Worm (Caenorhabditis elegans) whole organism, L1 larva: ENCODE data around the gene spp-13.
A peak's percentile ranks its signal among the peaks of the same experiment; 100 is the strongest.

Experiments
- C16A3.4 ChIP-seq: fragments of 150-350 bp; optimal IDR thresholded peaks from 2 replicates; lab custom pipeline; 2014; ENCODE audit warnings: missing biosample characterization, missing genetic modification characterization
- C34B4.2 ChIP-seq: sonication (generic microtip); optimal IDR thresholded peaks from 2 replicates; lab custom pipeline; 2017; ENCODE audit warnings: mild to moderate bottlenecking, missing genetic modification characterization, missing compliant biosample characterization
- F16B12.6 ChIP-seq: fragments of 150-350 bp; optimal IDR thresholded peaks from 2 replicates; lab custom pipeline; 2014; ENCODE audit warnings: missing biosample characterization, missing genetic modification characterization
- Y116A8C.19 ChIP-seq: sonication (generic microtip); optimal IDR thresholded peaks from 2 replicates; lab custom pipeline; 2016; ENCODE audit warnings: missing compliant biosample characterization, missing genetic modification characterization, borderline replicate concordance
- aha-1 ChIP-seq: fragments of 150-350 bp; optimal IDR thresholded peaks from 2 replicates; lab custom pipeline; 2014; ENCODE audit warnings: missing biosample characterization, missing genetic modification characterization
- ceh-63 ChIP-seq: fragments of 200-800 bp; sonication (Bioruptor generic); optimal IDR thresholded peaks from 2 replicates; lab custom pipeline; 2018; ENCODE audit warnings: mild to moderate bottlenecking, missing genetic modification characterization, missing compliant biosample characterization
- ceh-8 ChIP-seq: fragments of 200-800 bp; sonication (Bioruptor generic); optimal IDR thresholded peaks from 2 replicates; lab custom pipeline; 2018; ENCODE audit warnings: mild to moderate bottlenecking, missing genetic modification characterization, moderate library complexity, missing compliant biosample characterization
- ceh-88 ChIP-seq: fragments of 200-800 bp; sonication (Bioruptor generic); IDR thresholded peaks from 2 replicates; pipeline ENCODE4 v1.3.6; 2022; ENCODE audit warnings: missing genetic modification characterization, missing compliant biosample characterization
- ces-1 ChIP-seq: fragments of 150-350 bp; optimal IDR thresholded peaks from 2 replicates; lab custom pipeline; 2014; ENCODE audit warnings: missing biosample characterization, missing genetic modification reagents, missing genetic modification characterization
- dsc-1 ChIP-seq: sonication (generic microtip); optimal IDR thresholded peaks from 2 replicates; lab custom pipeline; 2016; ENCODE audit warnings: mild to moderate bottlenecking, missing genetic modification characterization, missing compliant biosample characterization
- efl-1 ChIP-seq, 4 experiments: fragments of 150-350 bp; optimal IDR thresholded peaks in 3 of 4; peaks in 1 of 4; 1 replicate in 1 of 4; 2 replicates in 3 of 4; lab custom pipeline; 2014; ENCODE audit warnings: missing biosample characterization in 2 of 4, missing genetic modification characterization in 2 of 4, missing genetic modification reagents in 2 of 4
- efl-3 ChIP-seq: fragments of 200-800 bp; sonication (Bioruptor generic); optimal IDR thresholded peaks from 2 replicates; lab custom pipeline; 2018; ENCODE audit warnings: mild to moderate bottlenecking, missing genetic modification characterization, missing compliant biosample characterization
- ets-5 ChIP-seq: fragments of 200-800 bp; sonication (Bioruptor generic); IDR thresholded peaks from 2 replicates; pipeline ENCODE4 v1.3.6; 2022; ENCODE audit warnings: missing genetic modification characterization, missing compliant biosample characterization
- fkh-4 ChIP-seq: sonication (generic microtip); optimal IDR thresholded peaks from 2 replicates; lab custom pipeline; 2016; ENCODE audit warnings: missing compliant biosample characterization, missing genetic modification characterization, borderline replicate concordance
- fkh-8 ChIP-seq: sonication (generic microtip); optimal IDR thresholded peaks from 2 replicates; lab custom pipeline; 2016; ENCODE audit warnings: mild to moderate bottlenecking, missing genetic modification characterization, missing compliant biosample characterization
- fos-1 ChIP-seq: fragments of 150-350 bp; optimal IDR thresholded peaks from 2 replicates; lab custom pipeline; 2014; ENCODE audit warnings: missing biosample characterization, missing genetic modification characterization
- hlh-17 ChIP-seq: fragments of 200-800 bp; sonication (Bioruptor generic); optimal IDR thresholded peaks from 2 replicates; lab custom pipeline; 2018; ENCODE audit warnings: missing genetic modification characterization, mild to moderate bottlenecking, missing compliant biosample characterization, moderate library complexity, borderline replicate concordance
- hlh-4 ChIP-seq: sonication (generic microtip); optimal IDR thresholded peaks from 2 replicates; lab custom pipeline; 2016; ENCODE audit warnings: mild to moderate bottlenecking, missing genetic modification characterization, missing compliant biosample characterization
- jun-1 ChIP-seq: fragments of 150-350 bp; optimal IDR thresholded peaks from 2 replicates; lab custom pipeline; 2014; ENCODE audit warnings: missing biosample characterization, missing genetic modification reagents, missing genetic modification characterization
- lin-14 ChIP-seq: fragments of 200-800 bp; sonication (Bioruptor generic); optimal IDR thresholded peaks from 2 replicates; lab custom pipeline; 2018; ENCODE audit warnings: mild to moderate bottlenecking, missing genetic modification characterization, moderate library complexity, missing compliant biosample characterization
- lin-35 ChIP-seq, 2 experiments: fragments of 150-350 bp; optimal IDR thresholded peaks; 2 replicates each; lab custom pipeline; 2014; ENCODE audit warnings: missing biosample characterization in 2 of 2, missing genetic modification characterization in 2 of 2, missing genetic modification reagents in 2 of 2
- lir-3 ChIP-seq: sonication (generic microtip); optimal IDR thresholded peaks from 2 replicates; lab custom pipeline; 2016; ENCODE audit warnings: mild to moderate bottlenecking, missing genetic modification characterization, moderate library complexity, missing compliant biosample characterization; ENCODE audit not compliant: poor library complexity
- lsy-2 ChIP-seq, 2 experiments: fragments of 150-350 bp; optimal IDR thresholded peaks; 2 replicates each; lab custom pipeline; 2014; ENCODE audit warnings: missing biosample characterization in 2 of 2, missing genetic modification characterization in 2 of 2
- mab-9 ChIP-seq: fragments of 200-800 bp; sonication (Bioruptor generic); IDR thresholded peaks from 2 replicates; pipeline ENCODE4 v1.3.6; 2022; ENCODE audit warnings: missing genetic modification reagents, missing genetic modification characterization, missing compliant biosample characterization
- mef-2 ChIP-seq: fragments of 150-350 bp; optimal IDR thresholded peaks from 2 replicates; lab custom pipeline; 2014; ENCODE audit warnings: missing biosample characterization, missing genetic modification characterization
- mep-1 ChIP-seq: fragments of 150-350 bp; optimal IDR thresholded peaks from 2 replicates; lab custom pipeline; 2014; ENCODE audit warnings: missing biosample characterization, missing genetic modification characterization
- nhr-11 ChIP-seq: fragments of 150-350 bp; optimal IDR thresholded peaks from 2 replicates; lab custom pipeline; 2014; ENCODE audit warnings: missing biosample characterization, missing genetic modification characterization
- nhr-12 ChIP-seq: sonication (generic microtip); optimal IDR thresholded peaks from 2 replicates; lab custom pipeline; 2017; ENCODE audit warnings: missing biosample characterization, missing genetic modification characterization
- nhr-19 ChIP-seq: fragments of 200-800 bp; sonication (Bioruptor generic); conservative IDR thresholded peaks from 2 replicates; pipeline ENCODE4 v1.3.6; 2022; ENCODE audit warnings: missing genetic modification characterization, missing compliant biosample characterization
- nhr-237 ChIP-seq: fragments of 150-350 bp; optimal IDR thresholded peaks from 2 replicates; lab custom pipeline; 2014; ENCODE audit warnings: missing biosample characterization, missing genetic modification characterization
- nhr-28 ChIP-seq: fragments of 150-350 bp; optimal IDR thresholded peaks from 2 replicates; lab custom pipeline; 2014; ENCODE audit warnings: missing biosample characterization, missing genetic modification characterization
- nhr-47 ChIP-seq: sonication (generic microtip); optimal IDR thresholded peaks from 2 replicates; lab custom pipeline; 2016; ENCODE audit warnings: mild to moderate bottlenecking, missing genetic modification characterization, moderate library complexity, missing compliant biosample characterization
- nhr-84 ChIP-seq: sonication (generic microtip); optimal IDR thresholded peaks from 2 replicates; lab custom pipeline; 2017; ENCODE audit warnings: missing biosample characterization, missing genetic modification characterization
- nhr-90 ChIP-seq: sonication (generic microtip); optimal IDR thresholded peaks from 2 replicates; lab custom pipeline; 2016; ENCODE audit warnings: mild to moderate bottlenecking, missing genetic modification characterization, missing compliant biosample characterization; ENCODE audit not compliant: poor library complexity
- pag-3 ChIP-seq: sonication (generic microtip); optimal IDR thresholded peaks from 2 replicates; lab custom pipeline; 2017; ENCODE audit warnings: missing genetic modification characterization, mild to moderate bottlenecking, missing compliant biosample characterization, antibody characterized with exemption, borderline replicate concordance; ENCODE audit not compliant: insufficient read depth
- pqm-1 ChIP-seq: sonication (generic microtip); optimal IDR thresholded peaks from 3 replicates; lab custom pipeline; 2017; ENCODE audit warnings: missing biosample characterization, missing genetic modification characterization
- rnt-1 ChIP-seq: sonication (generic microtip); optimal IDR thresholded peaks from 2 replicates; lab custom pipeline; 2016; ENCODE audit warnings: mild to moderate bottlenecking, missing genetic modification characterization, moderate library complexity, missing compliant biosample characterization
- skn-1 ChIP-seq: fragments of 150-350 bp; optimal IDR thresholded peaks from 2 replicates; lab custom pipeline; 2014; ENCODE audit warnings: missing biosample characterization, missing genetic modification characterization
- snu-23 ChIP-seq: sonication (generic microtip); optimal IDR thresholded peaks from 2 replicates; lab custom pipeline; 2016; ENCODE audit warnings: missing genetic modification characterization, missing compliant biosample characterization
- swsn-7 ChIP-seq: sonication (generic microtip); optimal IDR thresholded peaks from 2 replicates; lab custom pipeline; 2016; ENCODE audit warnings: missing genetic modification characterization, missing compliant biosample characterization
- tbx-2 ChIP-seq: sonication (generic microtip); optimal IDR thresholded peaks from 2 replicates; lab custom pipeline; 2016; ENCODE audit warnings: missing genetic modification characterization, missing compliant biosample characterization
- tlp-1 ChIP-seq: fragments of 150-350 bp; optimal IDR thresholded peaks from 2 replicates; lab custom pipeline; 2014; ENCODE audit warnings: missing biosample characterization, missing genetic modification characterization
- unc-98 ChIP-seq: fragments of 200-800 bp; sonication (Bioruptor generic); IDR thresholded peaks from 2 replicates; pipeline ENCODE4 v1.3.6; 2022; ENCODE audit warnings: missing genetic modification characterization, missing compliant biosample characterization
- vab-15 ChIP-seq: sonication (generic microtip); optimal IDR thresholded peaks from 2 replicates; lab custom pipeline; 2017; ENCODE audit warnings: missing genotype, mild to moderate bottlenecking, missing genetic modification characterization, missing compliant biosample characterization
- xbp-1 ChIP-seq: sonication (generic microtip); optimal IDR thresholded peaks from 2 replicates; lab custom pipeline; 2016; ENCODE audit warnings: missing genetic modification characterization, missing compliant biosample characterization
- zag-1 ChIP-seq: fragments of 150-350 bp; optimal IDR thresholded peaks from 2 replicates; lab custom pipeline; 2014; ENCODE audit warnings: missing biosample characterization, missing genetic modification characterization
- ztf-11 ChIP-seq, 2 experiments: sonication (generic microtip); optimal IDR thresholded peaks; 2 replicates each; lab custom pipeline; 2016 to 2017; ENCODE audit warnings: missing genetic modification characterization in 2 of 2, missing biosample characterization in 1 of 2, missing compliant biosample characterization in 1 of 2
- ztf-4 ChIP-seq: fragments of 150-350 bp; optimal IDR thresholded peaks from 2 replicates; lab custom pipeline; 2014; ENCODE audit warnings: missing biosample characterization, missing genetic modification characterization

spp-13 gene

ce11 chrX:8406815-8407214 is 11.5 kb downstream of the spp-13 start:
- TF ChIP-seq snu-23 (GFP tag; lab: Kevin White, UChicago): no peak
- no peak for TF ChIP-seq Y116A8C.19 (tag; lab: Kevin White, UChicago)
- TF ChIP-seq nhr-19 (GFP tag; lab: Robert Waterston, UW): no peak
- TF ChIP-seq F16B12.6 (tag; lab: Kevin White, UChicago): no peak
- no peak for TF ChIP-seq tlp-1
- no peak for TF ChIP-seq fkh-8 (tag; lab: Kevin White, UChicago)
- TF ChIP-seq nhr-47 (tag; lab: Kevin White, UChicago): no peak
- no peak for TF ChIP-seq fkh-4 (tag; lab: Kevin White, UChicago)
- TF ChIP-seq ceh-88: no peak
- no peak for TF ChIP-seq ceh-63
- no peak for TF ChIP-seq hlh-4 (tag; lab: Kevin White, UChicago)
- no peak for TF ChIP-seq lin-14 (GFP tag; lab: Kevin White, UChicago)
- TF ChIP-seq nhr-12 (tag; lab: Kevin White, UChicago): no peak
- TF ChIP-seq ces-1 (GFP tag; lab: Kevin White, UChicago): no peak
- TF ChIP-seq aha-1 (tag; lab: Kevin White, UChicago): no peak
- TF ChIP-seq ceh-8 (GFP tag; lab: Kevin White, UChicago): no peak
- no peak for TF ChIP-seq skn-1 (tag; lab: Kevin White, UChicago)
- no peak for TF ChIP-seq lir-3 (tag; lab: Kevin White, UChicago)
- TF ChIP-seq nhr-90 (tag; lab: Kevin White, UChicago): no peak

- TF ChIP-seq nhr-237 (tag; lab: Kevin White, UChicago): peak; percentile 48
- peak; percentile 87 for TF ChIP-seq jun-1 (tag; lab: Kevin White, UChicago)
- TF ChIP-seq xbp-1 (tag; lab: Kevin White, UChicago): peak; percentile 88
- TF ChIP-seq pqm-1 (tag; lab: Kevin White, UChicago): no peak
- peak; percentile 95 for TF ChIP-seq dsc-1 (tag; lab: Kevin White, UChicago)
- TF ChIP-seq swsn-7 (tag; lab: Kevin White, UChicago): peak; percentile 94
- peak; percentile 78 for TF ChIP-seq skn-1 (tag; lab: Kevin White, UChicago)
- TF ChIP-seq hlh-17 (GFP tag; lab: Kevin White, UChicago): no peak
- peak; percentile 3 for TF ChIP-seq hlh-4 (tag; lab: Kevin White, UChicago)
- peak; percentile 33 to 83 for TF ChIP-seq lin-35 (GFP tag; optimal IDR thresholded peaks at IDR 0.05; lab: Kevin White, UChicago)
- peak; percentile 84 for TF ChIP-seq fos-1 (tag; lab: Kevin White, UChicago)
- peak; percentile 83 for TF ChIP-seq ztf-4 (tag; lab: Kevin White, UChicago)
- peak in 1 of 2 experiments; percentile 85 for TF ChIP-seq ztf-11 (tag; optimal IDR thresholded peaks at IDR 0.05; lab: Kevin White, UChicago)
- TF ChIP-seq mab-9 (GFP tag; lab: Robert Waterston, UW): peak; percentile 70
- TF ChIP-seq tbx-2 (tag; lab: Kevin White, UChicago): peak; percentile 94
- TF ChIP-seq Y116A8C.19 (tag; lab: Kevin White, UChicago): no peak
- TF ChIP-seq C16A3.4 (tag; lab: Kevin White, UChicago): peak; percentile 88
- TF ChIP-seq mep-1 (tag; lab: Kevin White, UChicago): peak; percentile 81
- no peak for TF ChIP-seq nhr-28 (tag; lab: Kevin White, UChicago)
- TF ChIP-seq vab-15 (tag; lab: Kevin White, UChicago): no peak
- TF ChIP-seq ets-5 (GFP tag; lab: Robert Waterston, UW): no peak
- TF ChIP-seq zag-1: no peak
- peak; percentile 91 for TF ChIP-seq rnt-1 (tag; lab: Kevin White, UChicago)
- peak; percentile 62 for TF ChIP-seq nhr-11 (tag; lab: Kevin White, UChicago)
- no peak for TF ChIP-seq nhr-84 (tag; lab: Kevin White, UChicago)
- TF ChIP-seq efl-1 (optimal IDR thresholded peaks at IDR 0.05; lab: Kevin White, UChicago): peak; percentile 65 to 70
- TF ChIP-seq efl-1 (GFP tag; optimal IDR thresholded peaks at IDR 0.05 in 1 of 2; lab: Kevin White, UChicago): peak; percentile 22 to 95
- peak; percentile 5 for TF ChIP-seq pag-3 (tag; lab: Kevin White, UChicago)
- no peak for TF ChIP-seq C34B4.2 (tag; lab: Kevin White, UChicago)
- peak; percentile 73 for TF ChIP-seq unc-98
- peak; percentile 73 for TF ChIP-seq efl-3 (GFP tag; lab: Kevin White, UChicago)
- no peak for TF ChIP-seq ces-1 (GFP tag; lab: Kevin White, UChicago)
- TF ChIP-seq ceh-88: peak; percentile 89
- no peak for TF ChIP-seq tlp-1
- peak; percentile 81 to 83 for TF ChIP-seq lsy-2 (tag; optimal IDR thresholded peaks at IDR 0.05; lab: Kevin White, UChicago)
- TF ChIP-seq mef-2 (tag; lab: Kevin White, UChicago): peak; percentile 45
Measured at ce11 chrX:8404308-8405085, 13.8 kb downstream of the spp-13 start.
